Worm (Caenorhabditis elegans): ENCODE measurements around the gene Y51H7C.41.

ce11 chrII:1374889-1375288 lies 28.2 kb upstream of the Y51H7C.41 start, which contains the start of gene rog-1:
- TF ChIP-seq T22C8.4 (GFP tag; IDR thresholded peaks at IDR 0.05) = no peak
- TF ChIP-seq ztf-23 (GFP tag; IDR thresholded peaks at IDR 0.05) = no peak
- TF ChIP-seq ref-1 (GFP tag; conservative IDR thresholded peaks at IDR 0.05) = no peak

All from whole organism, midembryonic.